8 worm cellular contexts compared by ENCODE assay signal in the genomic region with DNA sequence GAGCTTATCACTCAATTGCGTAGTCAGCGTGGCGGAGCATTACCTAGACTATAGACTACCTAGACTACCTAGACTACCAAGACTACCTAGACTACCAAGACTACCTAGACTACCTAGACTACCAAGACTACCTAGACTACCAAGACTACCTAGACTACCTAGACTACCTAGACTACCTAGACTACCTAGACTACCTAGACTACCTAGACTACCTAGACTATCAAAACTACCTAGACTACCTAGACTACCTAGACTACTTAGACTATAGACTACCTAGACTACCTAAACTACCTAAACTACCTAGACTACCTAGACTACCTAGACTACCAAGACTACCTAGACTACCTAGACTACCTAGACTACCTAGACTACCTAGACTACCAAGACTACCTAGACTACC.
A peak's percentile ranks its signal among the peaks of the same experiment; 100 is the strongest.
TF ChIP-seq lines count a peak whose summit lies in the region.
"Not testable (repeated sequence)": the region's sequence is repeated elsewhere in the genome, so short reads cannot be mapped to it uniquely, and the experiment has no call there.

No protein-coding gene starts in this region.

TF ChIP-seq in whole organism, L1 larva, 84 proteins besides CTCF, POLR2A, EP300 and RAD21:
- TF ChIP-seq lir-3 (tag; optimal IDR thresholded peaks at IDR 0.05; lab: Kevin White, UChicago; ENCODE audit: poor library complexity) (peak; percentile 57), nhr-237 (tag; optimal IDR thresholded peaks at IDR 0.05; lab: Kevin White, UChicago) (peak; percentile 68), rnt-1 (tag; optimal IDR thresholded peaks at IDR 0.05; lab: Kevin White, UChicago) (peak; percentile 71)

TF ChIP-seq in whole organism, L2 larva, 48 proteins besides CTCF, POLR2A, EP300 and RAD21:
- peak; percentile 76 for TF ChIP-seq nhr-237 (tag; optimal IDR thresholded peaks at IDR 0.05; lab: Kevin White, UChicago)
- TF ChIP-seq sma-9 (GFP tag; optimal IDR thresholded peaks at IDR 0.05; lab: Kevin White, UChicago), result not testable (repeated sequence)
- TF ChIP-seq sma-9 (tag; optimal IDR thresholded peaks at IDR 0.05; lab: Kevin White, UChicago), result peak; percentile 59

TF ChIP-seq in whole organism, L3 larva, 47 proteins besides CTCF, POLR2A, EP300 and RAD21:
- TF ChIP-seq nhr-237 (tag; optimal IDR thresholded peaks at IDR 0.05; lab: Kevin White, UChicago) (peak; percentile 91), nhr-43 (tag; optimal IDR thresholded peaks at IDR 0.05; lab: Kevin White, UChicago; ENCODE audit: poor library complexity, severe bottlenecking) (peak; percentile 49)

TF ChIP-seq in whole organism, L4 larva, 104 proteins besides CTCF, POLR2A, EP300 and RAD21:
- peak in 1 of 2 experiments; percentile 96 for TF ChIP-seq unc-62 (GFP tag; optimal IDR thresholded peaks at IDR 0.05 in 1 of 2; lab: Kevin White, UChicago)
- TF ChIP-seq unc-62 (tag; optimal IDR thresholded peaks at IDR 0.05; lab: Kevin White, UChicago), result not testable (repeated sequence)
- TF ChIP-seq zag-1 (tag; optimal IDR thresholded peaks at IDR 0.05; lab: Kevin White, UChicago), result peak; percentile 46
TF ChIP-seq in whole organism, L4 larva: peak in this region for 2; not testable (repeated sequence) for 102.

TF ChIP-seq in whole organism, early embryonic, 17 proteins besides CTCF, POLR2A, EP300 and RAD21:
- TF ChIP-seq hnd-1 (tag; optimal IDR thresholded peaks at IDR 0.05; lab: Kevin White, UChicago), result peak; percentile 29
TF ChIP-seq in whole organism, early embryonic: peak in this region for 1; not testable (repeated sequence) for 16.

TF ChIP-seq in whole organism, late embryonic, 69 proteins besides CTCF, POLR2A, EP300 and RAD21:
- TF ChIP-seq pat-9 (tag; optimal IDR thresholded peaks at IDR 0.05; lab: Kevin White, UChicago) (peak; percentile 42), che-1 (tag; optimal IDR thresholded peaks at IDR 0.05; lab: Kevin White, UChicago) (peak; percentile 45), dmd-4 (tag; optimal IDR thresholded peaks at IDR 0.05; lab: Kevin White, UChicago; ENCODE audit: borderline replicate concordance) (peak; percentile 70), ztf-16 (tag; optimal IDR thresholded peaks at IDR 0.05; lab: Kevin White, UChicago) (peak; percentile 29), lin-11 (tag; optimal IDR thresholded peaks at IDR 0.05; lab: Kevin White, UChicago) (peak; percentile 46), npax-4 (tag; optimal IDR thresholded peaks at IDR 0.05; lab: Kevin White, UChicago) (peak; percentile 30), madf-2 (tag; optimal IDR thresholded peaks at IDR 0.05; lab: Kevin White, UChicago) (peak; percentile 57), hlh-13 (GFP tag; optimal IDR thresholded peaks at IDR 0.05; lab: Kevin White, UChicago) (peak; percentile 72)

TF ChIP-seq in whole organism, mixed stage, embryonic, 35 proteins besides CTCF, POLR2A, EP300 and RAD21:
- TF ChIP-seq tbx-8 (GFP tag; optimal IDR thresholded peaks at IDR 0.05; lab: Kevin White, UChicago) (peak; percentile 16), sptf-1 (tag; optimal IDR thresholded peaks at IDR 0.05; lab: Kevin White, UChicago) (peak; percentile 80)
TF ChIP-seq in whole organism, mixed stage, embryonic: peak in this region for 2; not testable (repeated sequence) for 33.

TF ChIP-seq in whole organism, young adult, 124 proteins besides CTCF, POLR2A, EP300 and RAD21:
- peak; percentile 5 for TF ChIP-seq ceh-27 (GFP tag; optimal IDR thresholded peaks at IDR 0.05; lab: Kevin White, UChicago)
- peak; percentile 32 for TF ChIP-seq ZK185.1 (tag; optimal IDR thresholded peaks at IDR 0.05; lab: Kevin White, UChicago; ENCODE audit: poor library complexity, severe bottlenecking)
